Worm (Caenorhabditis elegans) whole organism, young adult: Measurements from ENCODE around the gene F59A7.14.
A peak's percentile ranks its signal among the peaks of the same experiment; 100 is the strongest.

Experiments used
- B0336.3 ChIP-seq: fragments of 200-800 bp; sonication (Bioruptor generic); IDR thresholded peaks from 2 replicates; pipeline ENCODE4 v1.3.6; 2022; ENCODE audit warnings: missing genetic modification characterization, missing compliant biosample characterization
- C17E4.6 ChIP-seq: fragments of 200-800 bp; sonication (Bioruptor generic); IDR thresholded peaks from 2 replicates; pipeline ENCODE4 v1.3.6; 2022; ENCODE audit warnings: missing genetic modification reagents, missing genetic modification characterization, missing compliant biosample characterization
- F37B4.10 ChIP-seq: fragments of 200-800 bp; sonication (Bioruptor generic); IDR thresholded peaks from 2 replicates; pipeline ENCODE4 v1.3.6; 2022; ENCODE audit warnings: missing genetic modification characterization, missing compliant biosample characterization
- F39B2.1 ChIP-seq: fragments of 200-800 bp; sonication (Bioruptor generic); IDR thresholded peaks from 2 replicates; pipeline ENCODE4 v1.3.6; 2022; ENCODE audit warnings: missing genetic modification reagents, missing genetic modification characterization, missing compliant biosample characterization
- F49E8.2 ChIP-seq: sonication (generic microtip); optimal IDR thresholded peaks from 3 replicates; lab custom pipeline; 2017; ENCODE audit warnings: missing genetic modification characterization, mild to moderate bottlenecking, missing compliant biosample characterization, antibody characterized with exemption, moderate library complexity; ENCODE audit not compliant: insufficient read depth
- F57A8.1 ChIP-seq: fragments of 200-800 bp; sonication (Bioruptor generic); optimal IDR thresholded peaks from 2 replicates; lab custom pipeline; 2018; ENCODE audit warnings: mild to moderate bottlenecking, missing genetic modification characterization, moderate library complexity, missing compliant biosample characterization
- T07F8.4 ChIP-seq: sonication (generic microtip); optimal IDR thresholded peaks from 2 replicates; lab custom pipeline; 2016; ENCODE audit warnings: mild to moderate bottlenecking, missing genetic modification characterization, moderate library complexity, missing compliant biosample characterization
- T26A5.8 ChIP-seq: sonication (generic microtip); optimal IDR thresholded peaks from 2 replicates; lab custom pipeline; 2016; ENCODE audit warnings: missing genetic modification characterization, missing compliant biosample characterization
- Y56A3A.18 ChIP-seq: fragments of 200-800 bp; sonication (Bioruptor generic); IDR thresholded peaks from 2 replicates; pipeline ENCODE4 v1.3.6; 2022; ENCODE audit warnings: missing genetic modification reagents, missing genetic modification characterization, missing compliant biosample characterization
- Y79H2A.3 ChIP-seq: fragments of 200-800 bp; sonication (Bioruptor generic); conservative IDR thresholded peaks from 2 replicates; pipeline ENCODE4 v1.3.6; 2022; ENCODE audit warnings: missing genetic modification reagents, missing genetic modification characterization, missing compliant biosample characterization
- Y95B8A.8 ChIP-seq: fragments of 200-800 bp; sonication (Bioruptor generic); IDR thresholded peaks from 2 replicates; pipeline ENCODE4 v1.3.6; 2022; ENCODE audit warnings: missing genetic modification reagents, missing genetic modification characterization, missing compliant biosample characterization
- ZK185.1 ChIP-seq: sonication (generic microtip); optimal IDR thresholded peaks from 2 replicates; lab custom pipeline; 2016; ENCODE audit warnings: mild to moderate bottlenecking, missing genetic modification characterization, missing compliant biosample characterization; ENCODE audit not compliant: poor library complexity, severe bottlenecking
- aptf-3 ChIP-seq: fragments of 200-800 bp; sonication (Bioruptor generic); IDR thresholded peaks from 2 replicates; pipeline ENCODE4 v1.3.6; 2022; ENCODE audit warnings: missing genetic modification characterization, missing compliant biosample characterization
- athp-1 ChIP-seq: sonication (generic microtip); optimal IDR thresholded peaks from 2 replicates; lab custom pipeline; 2017; ENCODE audit warnings: mild to moderate bottlenecking, missing genetic modification characterization, missing compliant biosample characterization
- cebp-1 ChIP-seq, 2 experiments: fragments of 200-800 bp in 1 of 2; sonication (Bioruptor generic) in 1 of 2; sonication (generic microtip) in 1 of 2; IDR thresholded peaks in 1 of 2; optimal IDR thresholded peaks in 1 of 2; 2 replicates each; pipeline versions ENCODE4 v1.3.6 to Lab custom; 2017 to 2022; ENCODE audit warnings: missing compliant biosample characterization in 2 of 2, missing genetic modification characterization in 2 of 2, mild to moderate bottlenecking in 1 of 2, missing genetic modification reagents in 1 of 2, moderate library complexity in 1 of 2
- cebp-2 ChIP-seq: fragments of 200-800 bp; sonication (Bioruptor generic); IDR thresholded peaks from 2 replicates; pipeline ENCODE4 v1.3.6; 2022; ENCODE audit warnings: missing genetic modification characterization, missing compliant biosample characterization
- ceh-27 ChIP-seq: fragments of 200-800 bp; sonication (Bioruptor generic); optimal IDR thresholded peaks from 2 replicates; lab custom pipeline; 2018; ENCODE audit warnings: mild to moderate bottlenecking, missing genetic modification characterization, moderate library complexity, missing compliant biosample characterization
- ceh-79 ChIP-seq: sonication (generic microtip); optimal IDR thresholded peaks from 2 replicates; lab custom pipeline; 2017; ENCODE audit warnings: mild to moderate bottlenecking, missing genetic modification characterization, missing compliant biosample characterization
- dpff-1 ChIP-seq: sonication (generic microtip); optimal IDR thresholded peaks from 2 replicates; lab custom pipeline; 2017; ENCODE audit warnings: mild to moderate bottlenecking, missing genetic modification characterization, missing compliant biosample characterization
- efl-1 ChIP-seq: fragments of 150-350 bp; optimal IDR thresholded peaks from 2 replicates; lab custom pipeline; 2014; ENCODE audit warnings: missing biosample characterization, missing genetic modification reagents, missing genetic modification characterization
- egl-44 ChIP-seq: fragments of 200-800 bp; sonication (Bioruptor generic); IDR thresholded peaks from 2 replicates; pipeline ENCODE4 v1.3.6; 2022; ENCODE audit warnings: missing genetic modification reagents, missing genetic modification characterization, missing compliant biosample characterization
- egrh-3 ChIP-seq: fragments of 200-800 bp; sonication (Bioruptor generic); IDR thresholded peaks from 2 replicates; pipeline ENCODE4 v1.3.6; 2022; ENCODE audit warnings: missing genetic modification reagents, missing genetic modification characterization, missing compliant biosample characterization
- him-1 ChIP-seq: sonication (generic microtip); optimal IDR thresholded peaks from 2 replicates; lab custom pipeline; 2016; ENCODE audit warnings: missing genotype, missing genetic modification reagents, missing genetic modification characterization, missing compliant biosample characterization
- hmg-20 ChIP-seq: fragments of 200-800 bp; sonication (Bioruptor generic); IDR thresholded peaks from 2 replicates; pipeline ENCODE4 v1.3.6; 2022; ENCODE audit warnings: missing genetic modification reagents, missing genetic modification characterization, missing compliant biosample characterization
- hrde-1 ChIP-seq: sonication (generic microtip); optimal IDR thresholded peaks from 2 replicates; lab custom pipeline; 2016; ENCODE audit warnings: missing genetic modification characterization, mild to moderate bottlenecking, missing compliant biosample characterization, moderate library complexity, missing genotype, missing genetic modification reagents, borderline replicate concordance
- hsf-1 ChIP-seq: fragments of 200-800 bp; sonication (Bioruptor generic); IDR thresholded peaks from 2 replicates; pipeline ENCODE4 v1.3.6; 2022; ENCODE audit warnings: missing genetic modification reagents, missing genetic modification characterization, missing compliant biosample characterization
- lag-1 ChIP-seq: fragments of 200-800 bp; sonication (Bioruptor generic); IDR thresholded peaks from 2 replicates; pipeline ENCODE4 v1.3.6; 2022; ENCODE audit warnings: missing genetic modification reagents, missing genetic modification characterization, missing compliant biosample characterization
- lin-35 ChIP-seq, 3 experiments: fragments of 150-350 bp in 2 of 3; sonication (generic microtip) in 1 of 3; optimal IDR thresholded peaks; 2 replicates each; lab custom pipeline; 2014 to 2018; ENCODE audit warnings: missing biosample characterization in 3 of 3, missing genetic modification characterization in 3 of 3, missing genetic modification reagents in 3 of 3
- lin-40 ChIP-seq: sonication (generic microtip); optimal IDR thresholded peaks from 2 replicates; lab custom pipeline; 2016; ENCODE audit warnings: missing genetic modification characterization, mild to moderate bottlenecking, missing compliant biosample characterization, missing genotype, missing genetic modification reagents
- lir-1 ChIP-seq: fragments of 200-800 bp; sonication (Bioruptor generic); conservative IDR thresholded peaks from 2 replicates; pipeline ENCODE4 v1.3.6; 2022; ENCODE audit warnings: missing genetic modification reagents, missing genetic modification characterization, missing compliant biosample characterization
- madf-3 ChIP-seq: fragments of 200-800 bp; sonication (Bioruptor generic); IDR thresholded peaks from 2 replicates; pipeline ENCODE4 v1.3.6; 2022; ENCODE audit warnings: missing genetic modification reagents, missing genetic modification characterization, missing compliant biosample characterization
- madf-6 ChIP-seq: fragments of 200-800 bp; sonication (Bioruptor generic); IDR thresholded peaks from 2 replicates; pipeline ENCODE4 v1.3.6; 2022; ENCODE audit warnings: missing genetic modification reagents, missing genetic modification characterization, missing compliant biosample characterization
- mcd-1 ChIP-seq: fragments of 200-800 bp; sonication (Bioruptor generic); IDR thresholded peaks from 2 replicates; pipeline ENCODE4 v1.3.6; 2022; ENCODE audit warnings: missing genetic modification reagents, missing genetic modification characterization, missing compliant biosample characterization
- mel-28 ChIP-seq: sonication (generic microtip); optimal IDR thresholded peaks from 2 replicates; lab custom pipeline; 2016; ENCODE audit warnings: borderline replicate concordance, mild to moderate bottlenecking, missing genetic modification characterization, missing compliant biosample characterization
- mes-4 ChIP-seq: sonication (generic microtip); optimal IDR thresholded peaks from 2 replicates; lab custom pipeline; 2016; ENCODE audit warnings: missing genotype, missing genetic modification characterization, missing compliant biosample characterization
- nhr-179 ChIP-seq: sonication (generic microtip); optimal IDR thresholded peaks from 2 replicates; lab custom pipeline; 2016; ENCODE audit warnings: mild to moderate bottlenecking, missing genetic modification characterization, missing compliant biosample characterization
- nhr-80 ChIP-seq: sonication (generic microtip); optimal IDR thresholded peaks from 2 replicates; lab custom pipeline; 2016; ENCODE audit warnings: missing genetic modification characterization, missing compliant biosample characterization
- nhr-90 ChIP-seq: sonication (generic microtip); optimal IDR thresholded peaks from 2 replicates; lab custom pipeline; 2016; ENCODE audit warnings: missing genotype, mild to moderate bottlenecking, missing genetic modification characterization, missing compliant biosample characterization
- rec-8 ChIP-seq, 2 experiments: sonication (generic microtip); optimal IDR thresholded peaks; 2 replicates each; lab custom pipeline; 2016; ENCODE audit warnings: mild to moderate bottlenecking in 2 of 2, missing genetic modification characterization in 2 of 2, missing genetic modification reagents in 2 of 2, missing genotype in 2 of 2, missing biosample characterization in 1 of 2, missing compliant biosample characterization in 1 of 2, moderate library complexity in 1 of 2
- sea-2 ChIP-seq: fragments of 200-800 bp; sonication (Bioruptor generic); IDR thresholded peaks from 2 replicates; pipeline ENCODE4 v1.3.6; 2022; ENCODE audit warnings: missing genetic modification characterization, missing compliant biosample characterization
- snpc-1.1 ChIP-seq: sonication (generic microtip); optimal IDR thresholded peaks from 2 replicates; lab custom pipeline; 2017; ENCODE audit warnings: missing genetic modification characterization, mild to moderate bottlenecking, missing compliant biosample characterization, antibody characterized with exemption, moderate library complexity, missing genotype, missing genetic modification reagents; ENCODE audit not compliant: insufficient read depth
- snpc-3.4 ChIP-seq: sonication (generic microtip); optimal IDR thresholded peaks from 2 replicates; lab custom pipeline; 2017; ENCODE audit warnings: missing genetic modification characterization, mild to moderate bottlenecking, missing compliant biosample characterization, antibody characterized with exemption, moderate library complexity, missing genotype, missing genetic modification reagents
- somi-1 ChIP-seq: fragments of 200-800 bp; sonication (Bioruptor generic); optimal IDR thresholded peaks from 2 replicates; lab custom pipeline; 2018; ENCODE audit warnings: mild to moderate bottlenecking, missing genetic modification characterization, missing compliant biosample characterization
- tbx-9 ChIP-seq: sonication (generic microtip); optimal IDR thresholded peaks from 2 replicates; lab custom pipeline; 2016; ENCODE audit warnings: borderline replicate concordance, missing genetic modification characterization, inconsistent platforms, missing compliant biosample characterization
- unc-130 ChIP-seq: sonication (generic microtip); optimal IDR thresholded peaks from 2 replicates; lab custom pipeline; 2016; ENCODE audit warnings: missing genetic modification reagents, missing genetic modification characterization, missing compliant biosample characterization
- unc-62 ChIP-seq: fragments of 150-350 bp; optimal IDR thresholded peaks from 2 replicates; lab custom pipeline; 2014; ENCODE audit warnings: missing biosample characterization, missing genetic modification reagents, missing genetic modification characterization
- xnd-1 ChIP-seq: sonication (generic microtip); optimal IDR thresholded peaks from 2 replicates; lab custom pipeline; 2016; ENCODE audit warnings: missing genotype, missing genetic modification reagents, missing genetic modification characterization, missing compliant biosample characterization
- zim-3 ChIP-seq: sonication (generic microtip); optimal IDR thresholded peaks from 2 replicates; lab custom pipeline; 2017; ENCODE audit warnings: mild to moderate bottlenecking, missing genetic modification characterization, moderate library complexity, missing compliant biosample characterization

Gene F59A7.14

ce11 chrV:2067419-2067818, 48.6 kb downstream of the F59A7.14 start (continued):
- TF ChIP-seq cebp-2 (GFP tag; lab: Robert Waterston, UW) (no peak), nhr-179 (tag; lab: Kevin White, UChicago) (no peak), mcd-1 (GFP tag; lab: Robert Waterston, UW) (no peak), lin-40 (tag; lab: Kevin White, UChicago) (no peak), T07F8.4 (tag; lab: Kevin White, UChicago) (no peak), F37B4.10 (GFP tag; lab: Robert Waterston, UW) (no peak), rec-8 (tag; optimal IDR thresholded peaks at IDR 0.05; lab: Kevin White, UChicago) (no peak), dpff-1 (tag; lab: Kevin White, UChicago) (no peak), nhr-80 (no peak), xnd-1 (tag; lab: Kevin White, UChicago) (peak; percentile 52), zim-3 (tag; lab: Kevin White, UChicago) (no peak), madf-3 (no peak), unc-130 (GFP tag; lab: Kevin White, UChicago) (no peak), cebp-1 (GFP tag; IDR thresholded peaks at IDR 0.05; lab: Robert Waterston, UW) (no peak), cebp-1 (tag; optimal IDR thresholded peaks at IDR 0.05; lab: Kevin White, UChicago) (no peak), Y56A3A.18 (GFP tag; lab: Robert Waterston, UW) (no peak), sea-2 (GFP tag; lab: Robert Waterston, UW) (no peak), aptf-3 (GFP tag; lab: Robert Waterston, UW) (no peak), ceh-27 (GFP tag; lab: Kevin White, UChicago) (no peak), T26A5.8 (tag; lab: Kevin White, UChicago) (no peak), him-1 (tag; lab: Kevin White, UChicago) (no peak), egrh-3 (no peak), madf-6 (GFP tag; lab: Robert Waterston, UW) (peak; percentile 89), C17E4.6 (GFP tag; lab: Robert Waterston, UW) (peak; percentile 68; the same call in 1 of the 2 replicates), nhr-90 (tag; lab: Kevin White, UChicago) (no peak), ZK185.1 (tag; lab: Kevin White, UChicago) (no peak), hrde-1 (no peak), somi-1 (no peak), mel-28 (tag; lab: Kevin White, UChicago) (no peak), F49E8.2 (tag; lab: Kevin White, UChicago) (peak; percentile 51), tbx-9 (no peak), snpc-1.1 (peak; percentile 31), snpc-3.4 (tag; lab: Kevin White, UChicago) (peak; percentile 68), F39B2.1 (no peak), Y79H2A.3 (no peak), efl-1 (GFP tag; lab: Kevin White, UChicago) (peak; percentile 89), lin-35 (GFP tag; optimal IDR thresholded peaks at IDR 0.05; lab: Kevin White, UChicago) (no peak), B0336.3 (GFP tag; lab: Robert Waterston, UW) (no peak), athp-1 (no peak), F57A8.1 (GFP tag; lab: Kevin White, UChicago) (no peak), lir-1 (GFP tag; lab: Robert Waterston, UW) (no peak), lag-1 (no peak), unc-62 (GFP tag; lab: Kevin White, UChicago) (no peak), egl-44 (GFP tag; lab: Robert Waterston, UW) (no peak), hmg-20 (no peak), Y95B8A.8 (GFP tag; lab: Robert Waterston, UW) (no peak), hsf-1 (GFP tag; lab: Robert Waterston, UW) (no peak), mes-4 (tag; lab: Kevin White, UChicago) (no peak), ceh-79 (no peak)
